Worm (Caenorhabditis elegans) whole organism, young adult: ENCODE measurements around the gene F52C9.3.

Source experiments
- B0261.1 ChIP-seq: sonication (generic microtip); optimal IDR thresholded peaks from 2 replicates; lab custom pipeline; 2016; ENCODE audit warnings: mild to moderate bottlenecking, missing genetic modification characterization, moderate library complexity, missing compliant biosample characterization
- F10E7.11 ChIP-seq: sonication (generic microtip); optimal IDR thresholded peaks from 2 replicates; lab custom pipeline; 2017; ENCODE audit warnings: mild to moderate bottlenecking, missing genetic modification characterization, moderate library complexity, missing compliant biosample characterization
- egl-18 ChIP-seq: fragments of 200-800 bp; sonication (Bioruptor generic); IDR thresholded peaks from 2 replicates; pipeline ENCODE4 v1.3.6; 2022; ENCODE audit warnings: missing genetic modification reagents, missing genetic modification characterization, missing compliant biosample characterization
- fkh-3 ChIP-seq: sonication (generic microtip); optimal IDR thresholded peaks from 2 replicates; lab custom pipeline; 2016; ENCODE audit warnings: mild to moderate bottlenecking, missing genetic modification characterization, missing compliant biosample characterization
- him-1 ChIP-seq: sonication (generic microtip); optimal IDR thresholded peaks from 2 replicates; lab custom pipeline; 2016; ENCODE audit warnings: missing genotype, missing genetic modification reagents, missing genetic modification characterization, missing compliant biosample characterization
- lin-26 ChIP-seq: fragments of 200-800 bp; sonication (Bioruptor generic); IDR thresholded peaks from 2 replicates; pipeline ENCODE4 v1.3.6; 2022; ENCODE audit warnings: missing genetic modification reagents, missing genetic modification characterization, missing compliant biosample characterization
- nfya-1 ChIP-seq: sonication (generic microtip); optimal IDR thresholded peaks from 2 replicates; lab custom pipeline; 2017; ENCODE audit warnings: antibody characterized with exemption, missing compliant biosample characterization, missing genetic modification characterization, borderline replicate concordance; ENCODE audit not compliant: insufficient read depth
- nhr-80 ChIP-seq: sonication (generic microtip); optimal IDR thresholded peaks from 2 replicates; lab custom pipeline; 2016; ENCODE audit warnings: missing genetic modification characterization, missing compliant biosample characterization
- repo-1 ChIP-seq: sonication (generic microtip); optimal IDR thresholded peaks from 2 replicates; lab custom pipeline; 2017; ENCODE audit warnings: mild to moderate bottlenecking, missing genetic modification characterization, missing compliant biosample characterization
- snpc-4 ChIP-seq, 5 experiments: fragments of 150-350 bp in 1 of 5; sonication (generic microtip) in 4 of 5; optimal IDR thresholded peaks; 2 replicates each; lab custom pipeline; 2014 to 2018; ENCODE audit warnings: missing genetic modification characterization in 5 of 5, missing biosample characterization in 3 of 5, antibody characterized with exemption in 2 of 5, mild to moderate bottlenecking in 2 of 5, missing compliant biosample characterization in 2 of 5, missing genotype in 2 of 5, moderate library complexity in 2 of 5, missing genetic modification reagents in 1 of 5
- tbx-9 ChIP-seq: sonication (generic microtip); optimal IDR thresholded peaks from 2 replicates; lab custom pipeline; 2016; ENCODE audit warnings: borderline replicate concordance, missing genetic modification characterization, inconsistent platforms, missing compliant biosample characterization
- unc-130 ChIP-seq: sonication (generic microtip); optimal IDR thresholded peaks from 2 replicates; lab custom pipeline; 2016; ENCODE audit warnings: missing genetic modification reagents, missing genetic modification characterization, missing compliant biosample characterization
- ztf-28 ChIP-seq: fragments of 200-800 bp; sonication (Bioruptor generic); IDR thresholded peaks from 2 replicates; pipeline ENCODE4 v1.3.6; 2022; ENCODE audit warnings: missing genetic modification reagents, missing genetic modification characterization, missing compliant biosample characterization

ce11 chrIII:5274250-5274649 lies 47.4 kb upstream of the F52C9.3 start:
- no peak for TF ChIP-seq tbx-9 (tag; lab: Kevin White, UChicago)
- no peak for TF ChIP-seq nfya-1
- no peak for TF ChIP-seq snpc-4 (GFP tag; optimal IDR thresholded peaks at IDR 0.05; lab: Kevin White, UChicago)
- TF ChIP-seq snpc-4 (tag; optimal IDR thresholded peaks at IDR 0.05; lab: Kevin White, UChicago), result no peak
- no peak for TF ChIP-seq nhr-80
- peak; percentile 37 for TF ChIP-seq lin-26 (GFP tag; lab: Robert Waterston, UW)
- TF ChIP-seq egl-18 (GFP tag; lab: Robert Waterston, UW), result no peak
- no peak for TF ChIP-seq fkh-3 (tag; lab: Kevin White, UChicago)
- TF ChIP-seq F10E7.11 (tag; lab: Kevin White, UChicago), result no peak
- no peak for TF ChIP-seq B0261.1 (tag; lab: Kevin White, UChicago)
- TF ChIP-seq him-1 (tag; lab: Kevin White, UChicago), result no peak
- TF ChIP-seq unc-130 (GFP tag; lab: Kevin White, UChicago), result no peak
- no peak for TF ChIP-seq ztf-28 (GFP tag; lab: Robert Waterston, UW)
- TF ChIP-seq repo-1 (tag; lab: Kevin White, UChicago), result no peak
